Fruit fly (Drosophila melanogaster) whole organism, embryonic: ENCODE results near the gene prd.

ENCODE experiments used
- Atf-2 ChIP-seq: fragments of 200-800 bp; sonication (Bioruptor generic); optimal IDR thresholded peaks from 2 replicates; lab custom pipeline; 2016; ENCODE audit warnings: missing biosample characterization, missing genetic modification characterization
- CG10267 ChIP-seq: fragments of 200-800 bp; sonication (Bioruptor generic); optimal IDR thresholded peaks from 2 replicates; lab custom pipeline; 2018; ENCODE audit warnings: missing biosample characterization, mild to moderate bottlenecking, missing genetic modification characterization, moderate library complexity
- CG10979 ChIP-seq: fragments of 200-800 bp; sonication (Bioruptor generic); optimal IDR thresholded peaks from 2 replicates; lab custom pipeline; 2018; ENCODE audit warnings: missing biosample characterization, mild to moderate bottlenecking, missing genetic modification characterization, moderate library complexity
- CG11504 ChIP-seq: fragments of 200-800 bp; sonication (Bioruptor generic); optimal IDR thresholded peaks from 3 replicates; lab custom pipeline; 2019; ENCODE audit warnings: missing biosample characterization, mild to moderate bottlenecking, missing genetic modification characterization, moderate library complexity
- CG12659 ChIP-seq: fragments of 200-800 bp; sonication (Bioruptor generic); optimal IDR thresholded peaks from 3 replicates; lab custom pipeline; 2017; ENCODE audit warnings: mild to moderate bottlenecking, missing biosample characterization, missing genetic modification reagents, missing genetic modification characterization
- CG13775 ChIP-seq: fragments of 200-800 bp; sonication (Bioruptor generic); optimal IDR thresholded peaks from 3 replicates; lab custom pipeline; 2017; ENCODE audit warnings: missing biosample characterization, mild to moderate bottlenecking, missing genetic modification characterization
- CG15073 ChIP-seq: fragments of 200-800 bp; sonication (Bioruptor generic); optimal IDR thresholded peaks from 2 replicates; lab custom pipeline; 2016; ENCODE audit warnings: missing biosample characterization, missing genetic modification characterization
- CG15601 ChIP-seq: fragments of 200-800 bp; sonication (Bioruptor generic); optimal IDR thresholded peaks from 3 replicates; lab custom pipeline; 2019; ENCODE audit warnings: missing biosample characterization, mild to moderate bottlenecking, missing genetic modification characterization, moderate library complexity
- CG1603 ChIP-seq: fragments of 200-800 bp; sonication (Bioruptor generic); optimal IDR thresholded peaks from 2 replicates; lab custom pipeline; 2019; ENCODE audit warnings: missing biosample characterization, mild to moderate bottlenecking, missing genetic modification characterization, moderate library complexity
- CG17186 ChIP-seq: fragments of 200-800 bp; sonication (Bioruptor generic); optimal IDR thresholded peaks from 3 replicates; lab custom pipeline; 2017; ENCODE audit warnings: missing biosample characterization, missing genetic modification reagents, missing genetic modification characterization
- CG17359 ChIP-seq: fragments of 200-800 bp; sonication (Bioruptor generic); optimal IDR thresholded peaks from 3 replicates; lab custom pipeline; 2018; ENCODE audit warnings: missing biosample characterization, mild to moderate bottlenecking, missing genetic modification characterization, moderate library complexity
- CG18262 ChIP-seq: fragments of 200-800 bp; optimal IDR thresholded peaks from 3 replicates; lab custom pipeline; 2019; ENCODE audit warnings: missing biosample characterization, mild to moderate bottlenecking, missing genetic modification characterization, moderate library complexity
- CG2116 ChIP-seq: fragments of 200-800 bp; sonication (Bioruptor generic); optimal IDR thresholded peaks from 3 replicates; lab custom pipeline; 2018; ENCODE audit warnings: missing biosample characterization, mild to moderate bottlenecking, missing genetic modification characterization
- CG3995 ChIP-seq: fragments of 200-800 bp; sonication (Bioruptor generic); optimal IDR thresholded peaks from 3 replicates; lab custom pipeline; 2016; ENCODE audit warnings: missing biosample characterization, missing genetic modification characterization
- CG4707 ChIP-seq: fragments of 200-800 bp; sonication (Bioruptor generic); optimal IDR thresholded peaks from 2 replicates; lab custom pipeline; 2018; ENCODE audit warnings: missing biosample characterization, mild to moderate bottlenecking, missing genetic modification characterization, moderate library complexity
- CG6272 ChIP-seq: fragments of 200-800 bp; sonication (Bioruptor generic); IDR thresholded peaks from 2 replicates; pipeline ENCODE4 v1.3.6; 2022; ENCODE audit warnings: missing biosample characterization, missing genetic modification characterization
- CG7987 ChIP-seq: fragments of 200-800 bp; sonication (Bioruptor generic); optimal IDR thresholded peaks from 2 replicates; lab custom pipeline; 2018; ENCODE audit warnings: missing biosample characterization, mild to moderate bottlenecking, missing genetic modification characterization, moderate library complexity
- CG8388 ChIP-seq: fragments of 200-800 bp; sonication (Bioruptor generic); optimal IDR thresholded peaks from 2 replicates; lab custom pipeline; 2019; ENCODE audit warnings: missing biosample characterization, mild to moderate bottlenecking, missing genetic modification characterization, moderate library complexity
- CG8478 ChIP-seq: fragments of >200 bp; optimal IDR thresholded peaks from 2 replicates; lab custom pipeline; 2018
- Dip3 ChIP-seq: fragments of 200-800 bp; sonication (Bioruptor generic); optimal IDR thresholded peaks from 3 replicates; lab custom pipeline; 2016; ENCODE audit warnings: missing biosample characterization, missing genetic modification characterization
- Dp ChIP-seq: fragments of 200-800 bp; sonication (Bioruptor generic); optimal IDR thresholded peaks from 2 replicates; lab custom pipeline; 2018; ENCODE audit warnings: missing biosample characterization, mild to moderate bottlenecking, missing genetic modification characterization, moderate library complexity
- GATAe ChIP-seq: fragments of 200-800 bp; sonication (Bioruptor generic); conservative IDR thresholded peaks from 2 replicates; pipeline ENCODE4 v1.3.6; 2022; ENCODE audit warnings: missing biosample characterization, missing genetic modification characterization
- H2.0 ChIP-seq: fragments of 200-800 bp; sonication (Bioruptor generic); IDR thresholded peaks from 2 replicates; pipeline ENCODE4 v1.3.6; 2022; ENCODE audit warnings: missing biosample characterization, missing genetic modification characterization
- HmgZ ChIP-seq: fragments of 200-800 bp; sonication (Bioruptor generic); optimal IDR thresholded peaks from 2 replicates; lab custom pipeline; 2018; ENCODE audit warnings: missing biosample characterization, mild to moderate bottlenecking, missing genetic modification characterization
- MBD-R2 ChIP-seq: fragments of 200-800 bp; sonication (Bioruptor generic); IDR thresholded peaks from 2 replicates; pipeline ENCODE4 v1.3.6; 2022; ENCODE audit warnings: missing biosample characterization, missing genetic modification characterization
- MESR4 ChIP-seq: fragments of 200-800 bp; sonication (Bioruptor generic); optimal IDR thresholded peaks from 2 replicates; lab custom pipeline; 2018; ENCODE audit warnings: missing biosample characterization, mild to moderate bottlenecking, missing genetic modification characterization, moderate library complexity
- NC2α ChIP-seq: fragments of 200-800 bp; sonication (Bioruptor generic); optimal IDR thresholded peaks from 2 replicates; lab custom pipeline; 2016; ENCODE audit warnings: missing biosample characterization, missing genetic modification characterization
- Nf-YA ChIP-seq: fragments of 200-800 bp; sonication (Bioruptor generic); IDR thresholded peaks from 2 replicates; pipeline ENCODE4 v1.3.6; 2022; ENCODE audit warnings: missing biosample characterization, missing genetic modification characterization
- Opbp ChIP-seq: fragments of 200-800 bp; sonication (Bioruptor generic); IDR thresholded peaks from 3 replicates; pipeline ENCODE4 v1.3.6; 2022; ENCODE audit warnings: missing biosample characterization, missing genetic modification characterization; ENCODE audit not compliant: partially characterized antibody
- PHDP ChIP-seq: fragments of 200-800 bp; sonication (Bioruptor generic); optimal IDR thresholded peaks from 3 replicates; lab custom pipeline; 2018; ENCODE audit warnings: missing biosample characterization, mild to moderate bottlenecking, missing genetic modification characterization, moderate library complexity
- Pdp1 ChIP-seq, 2 experiments: fragments of 200-800 bp; sonication (Bioruptor generic); optimal IDR thresholded peaks; 3 replicates each; lab custom pipeline; 2016; ENCODE audit warnings: missing biosample characterization in 2 of 2, missing genetic modification characterization in 2 of 2, mild to moderate bottlenecking in 1 of 2, moderate library complexity in 1 of 2
- Sin3A ChIP-seq: fragments of >200 bp; optimal IDR thresholded peaks from 2 replicates; lab custom pipeline; 2018
- Sry-δ ChIP-seq: fragments of 200-800 bp; sonication (Bioruptor generic); optimal IDR thresholded peaks from 2 replicates; lab custom pipeline; 2016; ENCODE audit warnings: missing biosample characterization, missing genetic modification characterization
- Stat92E ChIP-seq, 3 experiments: fragments of >200 bp in 2 of 3; fragments of 200-800 bp in 1 of 3; sonication (Bioruptor generic) in 1 of 3; optimal IDR thresholded peaks; 2 replicates each; lab custom pipeline; 2017 to 2019; ENCODE audit warnings: missing biosample characterization in 3 of 3, missing genetic modification characterization in 3 of 3, mild to moderate bottlenecking in 1 of 3, moderate library complexity in 1 of 3
- Taf1 ChIP-seq: fragments of 200-800 bp; sonication (Bioruptor generic); IDR thresholded peaks from 2 replicates; pipeline ENCODE4 v1.3.6; 2022; ENCODE audit warnings: missing biosample characterization, missing genetic modification characterization
- ab ChIP-seq: fragments of 200-800 bp; sonication (Bioruptor generic); optimal IDR thresholded peaks from 2 replicates; lab custom pipeline; 2016; ENCODE audit warnings: missing biosample characterization, missing genetic modification characterization
- ac ChIP-seq: fragments of 200-800 bp; sonication (Bioruptor generic); optimal IDR thresholded peaks from 3 replicates; lab custom pipeline; 2017; ENCODE audit warnings: missing biosample characterization, mild to moderate bottlenecking, missing genetic modification characterization
- bowl ChIP-seq: fragments of 200-800 bp; sonication (Bioruptor generic); IDR thresholded peaks from 2 replicates; pipeline ENCODE4 v1.3.6; 2022; ENCODE audit warnings: missing biosample characterization, missing genetic modification characterization
- chinmo ChIP-seq: fragments of 200-800 bp; sonication (Bioruptor generic); IDR thresholded peaks from 4 replicates; pipeline ENCODE4 v1.3.6; 2022; ENCODE audit warnings: missing biosample characterization, missing genetic modification characterization; ENCODE audit not compliant: partially characterized antibody
- crol ChIP-seq: fragments of 200-800 bp; sonication (Bioruptor generic); IDR thresholded peaks from 2 replicates; pipeline ENCODE4 v1.3.6; 2022; ENCODE audit warnings: missing biosample characterization, missing genetic modification characterization
- danr ChIP-seq: fragments of 200-800 bp; sonication (Bioruptor generic); IDR thresholded peaks from 2 replicates; pipeline ENCODE4 v1.3.6; 2022; ENCODE audit warnings: missing biosample characterization, missing genetic modification characterization
- ewg ChIP-seq: fragments of 200-800 bp; sonication (Bioruptor generic); optimal IDR thresholded peaks from 3 replicates; lab custom pipeline; 2017; ENCODE audit warnings: mild to moderate bottlenecking, missing biosample characterization, missing genetic modification reagents, missing genetic modification characterization
- gfzf ChIP-seq: fragments of 200-800 bp; sonication (Bioruptor generic); optimal IDR thresholded peaks from 2 replicates; lab custom pipeline; 2016; ENCODE audit warnings: missing biosample characterization, mild to moderate bottlenecking, missing genetic modification characterization, moderate library complexity
- jing ChIP-seq: fragments of 200-800 bp; sonication (Bioruptor generic); optimal IDR thresholded peaks from 2 replicates; lab custom pipeline; 2018; ENCODE audit warnings: missing biosample characterization, mild to moderate bottlenecking, missing genetic modification characterization
- mirr ChIP-seq: fragments of 200-800 bp; sonication (Bioruptor generic); optimal IDR thresholded peaks from 3 replicates; lab custom pipeline; 2018; ENCODE audit warnings: missing biosample characterization, mild to moderate bottlenecking, missing genetic modification characterization
- oc ChIP-seq: fragments of 200-800 bp; sonication (Bioruptor generic); optimal IDR thresholded peaks from 2 replicates; lab custom pipeline; 2018; ENCODE audit warnings: missing biosample characterization, mild to moderate bottlenecking, missing genetic modification characterization, moderate library complexity
- pzg ChIP-seq: fragments of 200-800 bp; sonication (Bioruptor generic); optimal IDR thresholded peaks from 3 replicates; lab custom pipeline; 2018; ENCODE audit warnings: missing biosample characterization, mild to moderate bottlenecking, missing genetic modification characterization, moderate library complexity
- sd ChIP-seq: fragments of 200-800 bp; sonication (Bioruptor generic); optimal IDR thresholded peaks from 3 replicates; lab custom pipeline; 2018; ENCODE audit warnings: missing biosample characterization, mild to moderate bottlenecking, missing genetic modification characterization, moderate library complexity
- sqz ChIP-seq: fragments of 200-800 bp; sonication (Bioruptor generic); optimal IDR thresholded peaks from 3 replicates; lab custom pipeline; 2018; ENCODE audit warnings: missing biosample characterization, mild to moderate bottlenecking, missing genetic modification characterization
- unpg ChIP-seq: fragments of 200-800 bp; sonication (Bioruptor generic); optimal IDR thresholded peaks from 3 replicates; lab custom pipeline; 2018; ENCODE audit warnings: missing biosample characterization, mild to moderate bottlenecking, missing genetic modification characterization, moderate library complexity
- zen ChIP-seq: fragments of 200-800 bp; sonication (Bioruptor generic); optimal IDR thresholded peaks from 3 replicates; lab custom pipeline; 2018; ENCODE audit warnings: missing biosample characterization, mild to moderate bottlenecking, missing genetic modification characterization, moderate library complexity

The prd gene

dm6 chr2L:12097698-12098097 lies 12.1 kb upstream of the prd start, which contains the start of gene Ced-12 (continued):
- TF ChIP-seq CG10979 (tag; lab: Kevin White, UChicago) (no peak), Opbp (GFP tag; lab: Robert Waterston, UW) (0 out of 3 replicates have a peak, but pooled peaks have one; percentile 8), sd (tag; lab: Kevin White, UChicago) (peak; percentile 1), CG8478 (no peak), CG15601 (tag; lab: Kevin White, UChicago) (no peak), CG10267 (peak; percentile 69), CG12659 (GFP tag; lab: Kevin White, UChicago) (peak; percentile 5), MBD-R2 (GFP tag; lab: Robert Waterston, UW) (peak; percentile 46), CG7987 (no peak), CG8388 (GFP tag; lab: Kevin White, UChicago) (no peak), CG13775 (GFP tag; lab: Kevin White, UChicago) (no peak), gfzf (GFP tag; lab: Kevin White, UChicago) (peak; percentile 87), CG18262 (tag; lab: Kevin White, UChicago) (peak; percentile 60), H2.0 (GFP tag; lab: Robert Waterston, UW) (no peak), ac (GFP tag; lab: Kevin White, UChicago) (no peak), Taf1 (GFP tag; lab: Robert Waterston, UW) (no peak), danr (GFP tag; lab: Robert Waterston, UW) (no peak), CG4707 (no peak), Sry-δ (GFP tag; lab: Kevin White, UChicago) (peak; percentile 18), mirr (GFP tag; lab: Kevin White, UChicago) (no peak), Dp (peak; percentile 90), Dip3 (no peak), CG11504 (tag; lab: Kevin White, UChicago) (no peak), Stat92E (GFP tag; optimal IDR thresholded peaks at IDR 0.05; lab: Kevin White, UChicago) (no peak), Pdp1 (GFP tag; optimal IDR thresholded peaks at IDR 0.05; lab: Kevin White, UChicago) (peak in 1 of 2 experiments; percentile 13), CG2116 (GFP tag; lab: Kevin White, UChicago) (peak; percentile 18), Sin3A (peak; percentile 6), ab (GFP tag; lab: Kevin White, UChicago) (no peak), sqz (GFP tag; lab: Kevin White, UChicago) (peak; percentile 85), pzg (GFP tag; lab: Kevin White, UChicago) (peak; percentile 64), GATAe (GFP tag; lab: Robert Waterston, UW) (no peak), Nf-YA (no peak), unpg (GFP tag; lab: Kevin White, UChicago) (no peak), PHDP (no peak), CG15073 (GFP tag; lab: Kevin White, UChicago) (no peak), jing (GFP tag; lab: Kevin White, UChicago) (no peak), CG3995 (GFP tag; lab: Kevin White, UChicago) (no peak), CG17186 (GFP tag; lab: Kevin White, UChicago) (peak; percentile 83), CG17359 (peak; percentile 46), zen (tag; lab: Kevin White, UChicago) (peak; percentile 42), crol (GFP tag; lab: Robert Waterston, UW) (no peak), CG6272 (GFP tag; lab: Robert Waterston, UW) (no peak), chinmo (GFP tag; lab: Robert Waterston, UW) (no peak), HmgZ (tag; lab: Kevin White, UChicago) (peak; percentile 5), NC2α (no peak), MESR4 (GFP tag; lab: Kevin White, UChicago) (peak; percentile 58), CG1603 (tag; lab: Kevin White, UChicago) (peak; percentile 24), oc (tag; lab: Kevin White, UChicago) (no peak), Atf-2 (GFP tag; lab: Kevin White, UChicago) (no peak), ewg (GFP tag; lab: Kevin White, UChicago) (no peak), bowl (GFP tag; lab: Robert Waterston, UW) (no peak)
